Fruit fly (Drosophila melanogaster): Measurements from ENCODE around the gene Raf.

Gene Raf

dm6 chrX:2295435-2296229 is at the start of gene Raf:
Gene Raf, plus strand, starts transcription at chrX:2295466.
- TF ChIP-seq CG6163 (GFP tag; IDR thresholded peaks at IDR 0.05) (peak; percentile 10; the same call in 1 of the 3 replicates), CG8119 (GFP tag; IDR thresholded peaks at IDR 0.05) (no peak), Blimp-1 (GFP tag; optimal IDR thresholded peaks at IDR 0.05) (no peak), CG8319 (GFP tag; optimal IDR thresholded peaks at IDR 0.05) (no peak), CG10669 (GFP tag; optimal IDR thresholded peaks at IDR 0.05) (peak; percentile 1), CG6854 (GFP tag; optimal IDR thresholded peaks at IDR 0.05) (peak; percentile 36), esn (GFP tag; optimal IDR thresholded peaks at IDR 0.05) (no peak), eg (GFP tag; IDR thresholded peaks at IDR 0.05) (0 out of 3 replicates have a peak, but pooled peaks have one; percentile 70), vri (GFP tag; optimal IDR thresholded peaks at IDR 0.05) (peak; percentile 96), CG6808 (GFP tag; optimal IDR thresholded peaks at IDR 0.05) (no peak), lz (GFP tag; optimal IDR thresholded peaks at IDR 0.05) (no peak), CG11294 (GFP tag; IDR thresholded peaks at IDR 0.05) (0 out of 2 replicates have a peak, but pooled peaks have one; percentile 68), acj6 (GFP tag; optimal IDR thresholded peaks at IDR 0.05) (no peak), Ets21C (GFP tag; optimal IDR thresholded peaks at IDR 0.05) (no peak), ss (GFP tag; optimal IDR thresholded peaks at IDR 0.05) (no peak), fd59A (GFP tag; optimal IDR thresholded peaks at IDR 0.05) (no peak), CG7368 (GFP tag; optimal IDR thresholded peaks at IDR 0.05) (no peak)

dm6 chrX:2245931-2246330 is 49.3 kb upstream of the Raf start, which contains the start of gene Or2a:
Gene Or2a, plus strand, starts transcription at chrX:2246231.
- TF ChIP-seq CG10631 (GFP tag; optimal IDR thresholded peaks at IDR 0.05), result no peak

dm6 chrX:2249763-2250162 is 45.5 kb upstream of the Raf start, which contains the start of gene crn:
Gene crn, minus strand, starts transcription at chrX:2249983.
- TF ChIP-seq CG6276 (GFP tag; optimal IDR thresholded peaks at IDR 0.05), result no peak
- TF ChIP-seq CG11294 (GFP tag; IDR thresholded peaks at IDR 0.05), result no peak
- no peak for TF ChIP-seq salr (GFP tag; optimal IDR thresholded peaks at IDR 0.05)
- TF ChIP-seq Lpt (GFP tag; optimal IDR thresholded peaks at IDR 0.05), result no peak
- no peak for TF ChIP-seq CG11762 (GFP tag; optimal IDR thresholded peaks at IDR 0.05; ENCODE audit: insufficient read depth)
- TF ChIP-seq lz (GFP tag; optimal IDR thresholded peaks at IDR 0.05), result no peak

dm6 chrX:2251688-2252087 is 43.6 kb upstream of the Raf start, which contains the start of gene CG3191:
Gene CG3191, minus strand, starts transcription at chrX:2251993.
- TF ChIP-seq Gug (GFP tag; IDR thresholded peaks at IDR 0.05) (no peak), Sox15 (GFP tag; optimal IDR thresholded peaks at IDR 0.05) (no peak), CG8119 (GFP tag; IDR thresholded peaks at IDR 0.05) (no peak), eg (GFP tag; IDR thresholded peaks at IDR 0.05) (no peak)

- TF ChIP-seq Met (GFP tag; optimal IDR thresholded peaks at IDR 0.05) (no peak), eg (GFP tag; IDR thresholded peaks at IDR 0.05) (peak; percentile 70), cyc (GFP tag; optimal IDR thresholded peaks at IDR 0.05) (no peak), salr (GFP tag; optimal IDR thresholded peaks at IDR 0.05) (no peak), CG6276 (GFP tag; optimal IDR thresholded peaks at IDR 0.05) (peak; percentile 37), esn (GFP tag; optimal IDR thresholded peaks at IDR 0.05) (no peak), CG6163 (GFP tag; IDR thresholded peaks at IDR 0.05) (peak; percentile 65; the same call in 2 of the 3 replicates), lz (GFP tag; optimal IDR thresholded peaks at IDR 0.05) (no peak), dsx (GFP tag; optimal IDR thresholded peaks at IDR 0.05; ENCODE audit: poor library complexity, severe bottlenecking) (no peak), CG8119 (GFP tag; IDR thresholded peaks at IDR 0.05) (no peak), CG11762 (GFP tag; optimal IDR thresholded peaks at IDR 0.05; ENCODE audit: insufficient read depth) (no peak), Smox (GFP tag; optimal IDR thresholded peaks at IDR 0.05) (no peak), net (GFP tag; optimal IDR thresholded peaks at IDR 0.05) (no peak), CG3919 (GFP tag; optimal IDR thresholded peaks at IDR 0.05) (no peak), CG32006 (GFP tag; optimal IDR thresholded peaks at IDR 0.05) (no peak), Hr38 (GFP tag; optimal IDR thresholded peaks at IDR 0.05) (no peak), CG10631 (GFP tag; optimal IDR thresholded peaks at IDR 0.05) (no peak), dac (GFP tag; optimal IDR thresholded peaks at IDR 0.05) (no peak), acj6 (GFP tag; optimal IDR thresholded peaks at IDR 0.05) (no peak), Eip78C (GFP tag) (peak; percentile 36), CG3032 (tag; optimal IDR thresholded peaks at IDR 0.05) (no peak), CG15336 (GFP tag; IDR thresholded peaks at IDR 0.05) (0 out of 2 replicates have a peak, but pooled peaks have one; percentile 8), CG4318 (GFP tag; optimal IDR thresholded peaks at IDR 0.05) (no peak), topi (GFP tag; optimal IDR thresholded peaks at IDR 0.05) (no peak), CG9139 (GFP tag; optimal IDR thresholded peaks at IDR 0.05) (no peak), Blimp-1 (GFP tag; optimal IDR thresholded peaks at IDR 0.05) (no peak), CG10669 (GFP tag; optimal IDR thresholded peaks at IDR 0.05) (no peak)
These were observed 41.1 kb upstream of the Raf start, which contains the start of gene CG3091 for dm6 chrX:2254020-2254626. Gene CG3091, minus strand, starts transcription at chrX:2254197.
